Fruit fly (Drosophila melanogaster): Measurements from ENCODE around the gene CG16700.

CG16700 gene

dm6 chrX:17078139-17078977 is 13.3 kb upstream of the CG16700 start, which contains the start of gene CG4949 (continued):
- no peak for TF ChIP-seq CG14667 (GFP tag; IDR thresholded peaks at IDR 0.05)
- TF ChIP-seq CG5245 (GFP tag; optimal IDR thresholded peaks at IDR 0.05) = no peak
- TF ChIP-seq CG11695 (GFP tag; IDR thresholded peaks at IDR 0.05) = no peak
- no peak for TF ChIP-seq CG12071 (GFP tag; optimal IDR thresholded peaks at IDR 0.05)
- no peak for TF ChIP-seq CG4360 (GFP tag; IDR thresholded peaks at IDR 0.05)
- no peak for TF ChIP-seq zen (tag; optimal IDR thresholded peaks at IDR 0.05)
- TF ChIP-seq Six4 (GFP tag; optimal IDR thresholded peaks at IDR 0.05) = no peak
- TF ChIP-seq al (GFP tag; IDR thresholded peaks at IDR 0.05) = no peak
- TF ChIP-seq fru (optimal IDR thresholded peaks at IDR 0.05) = no peak
- TF ChIP-seq Hr78 (GFP tag; optimal IDR thresholded peaks at IDR 0.05) = no peak
- no peak for TF ChIP-seq pnt (GFP tag; optimal IDR thresholded peaks at IDR 0.05)
- peak; percentile 85 for TF ChIP-seq knrl (GFP tag; IDR thresholded peaks at IDR 0.05; ENCODE audit: partially characterized antibody)
- TF ChIP-seq NK7.1 (GFP tag; optimal IDR thresholded peaks at IDR 0.05) = no peak
- TF ChIP-seq CG13624 (GFP tag; optimal IDR thresholded peaks at IDR 0.05) = no peak
- TF ChIP-seq CG1233 (GFP tag; optimal IDR thresholded peaks at IDR 0.05) = no peak
- peak; percentile 76 for TF ChIP-seq BEAF-32 (GFP tag; optimal IDR thresholded peaks at IDR 0.05)
- no peak for TF ChIP-seq en (GFP tag; optimal IDR thresholded peaks at IDR 0.05)
- no peak for TF ChIP-seq CG7556 (GFP tag; optimal IDR thresholded peaks at IDR 0.05)
- TF ChIP-seq NFAT (GFP tag; IDR thresholded peaks at IDR 0.05) = no peak
- no peak for TF ChIP-seq D (optimal IDR thresholded peaks at IDR 0.05)
- TF ChIP-seq D (GFP tag; optimal IDR thresholded peaks at IDR 0.05) = no peak
- no peak for TF ChIP-seq luna (GFP tag; optimal IDR thresholded peaks at IDR 0.05)
- TF ChIP-seq CG7987 (GFP tag; optimal IDR thresholded peaks at IDR 0.05) = no peak
- no peak for TF ChIP-seq cad (GFP tag; optimal IDR thresholded peaks at IDR 0.05)
- no peak for TF ChIP-seq CG10462 (GFP tag; optimal IDR thresholded peaks at IDR 0.05)
- TF ChIP-seq usp (GFP tag; optimal IDR thresholded peaks at IDR 0.05) = no peak
- no peak for TF ChIP-seq CG14965 (GFP tag; optimal IDR thresholded peaks at IDR 0.05; ENCODE audit: borderline replicate concordance)
- no peak for TF ChIP-seq Myb (GFP tag; optimal IDR thresholded peaks at IDR 0.05)
- TF ChIP-seq Abd-B (GFP tag; optimal IDR thresholded peaks at IDR 0.05) = no peak
- TF ChIP-seq CG17912 (GFP tag; optimal IDR thresholded peaks at IDR 0.05) = no peak
- TF ChIP-seq mirr (GFP tag; optimal IDR thresholded peaks at IDR 0.05) = no peak
- no peak for TF ChIP-seq run (tag; optimal IDR thresholded peaks at IDR 0.05)
- TF ChIP-seq jumu (GFP tag; optimal IDR thresholded peaks at IDR 0.05) = no peak
- no peak for TF ChIP-seq pho (GFP tag; optimal IDR thresholded peaks at IDR 0.05)
- TF ChIP-seq schlank (tag; optimal IDR thresholded peaks at IDR 0.05) = no peak

- TF ChIP-seq CG17612 (GFP tag; IDR thresholded peaks at IDR 0.05) = no peak
- TF ChIP-seq CG11560 (tag; IDR thresholded peaks at IDR 0.05) = no peak
- TF ChIP-seq CG1024 (GFP tag; IDR thresholded peaks at IDR 0.05) = no peak
- no peak for TF ChIP-seq CG6654 (GFP tag; optimal IDR thresholded peaks at IDR 0.05)
Measured at dm6 chrX:17081147-17081546, 10.5 kb upstream of the CG16700 start, which contains the start of gene CG4955. Gene CG4955 (plus strand): TSS chrX:17081447.

dm6 chrX:17087575-17087974 is 4.1 kb upstream of the CG16700 start, which contains the start of gene CG8945:
Gene CG8945 (minus strand): TSS chrX:17087675.
- TF ChIP-seq ab (GFP tag; optimal IDR thresholded peaks at IDR 0.05) = no peak
- TF ChIP-seq Sry-β (GFP tag; optimal IDR thresholded peaks at IDR 0.05) = no peak
- peak; percentile 39 for TF ChIP-seq Med (GFP tag)
- TF ChIP-seq CG8281 (tag; optimal IDR thresholded peaks at IDR 0.05) = no peak
- no peak for TF ChIP-seq Fer1 (GFP tag; optimal IDR thresholded peaks at IDR 0.05)
- TF ChIP-seq en (GFP tag; optimal IDR thresholded peaks at IDR 0.05) = no peak
- TF ChIP-seq CG2129 (GFP tag; IDR thresholded peaks at IDR 0.05; ENCODE audit: partially characterized antibody) = no peak
- TF ChIP-seq CG14710 (tag; optimal IDR thresholded peaks at IDR 0.05) = no peak
